Worm (Caenorhabditis elegans) whole organism, L2 larva: ENCODE results near the gene eak-3.

Source experiments
- C34F6.9 ChIP-seq: fragments of 150-350 bp; optimal IDR thresholded peaks from 2 replicates; lab custom pipeline; 2014; ENCODE audit warnings: missing biosample characterization, missing genetic modification characterization
- F13H6.1 ChIP-seq: sonication (generic microtip); optimal IDR thresholded peaks from 2 replicates; lab custom pipeline; 2016; ENCODE audit warnings: missing genetic modification characterization, missing compliant biosample characterization
- R02D3.7 ChIP-seq: fragments of 150-350 bp; optimal IDR thresholded peaks from 2 replicates; lab custom pipeline; 2014; ENCODE audit warnings: missing biosample characterization, missing genetic modification characterization
- Y55F3AM.14 ChIP-seq: fragments of 200-800 bp; sonication (Bioruptor generic); optimal IDR thresholded peaks from 2 replicates; lab custom pipeline; 2018; ENCODE audit warnings: mild to moderate bottlenecking, missing genetic modification characterization, missing compliant biosample characterization
- alr-1 ChIP-seq: fragments of 150-350 bp; optimal IDR thresholded peaks from 2 replicates; lab custom pipeline; 2014; ENCODE audit warnings: missing biosample characterization, missing genetic modification characterization
- aly-2 ChIP-seq: fragments of 150-350 bp; optimal IDR thresholded peaks from 2 replicates; lab custom pipeline; 2014; ENCODE audit warnings: missing biosample characterization, missing genetic modification characterization
- blmp-1 ChIP-seq: sonication (generic microtip); optimal IDR thresholded peaks from 2 replicates; lab custom pipeline; 2017; ENCODE audit warnings: missing genetic modification characterization, mild to moderate bottlenecking, missing compliant biosample characterization, antibody characterized with exemption, moderate library complexity; ENCODE audit not compliant: insufficient read depth
- ceh-16 ChIP-seq: fragments of 150-350 bp; optimal IDR thresholded peaks from 2 replicates; lab custom pipeline; 2014; ENCODE audit warnings: missing biosample characterization, missing genetic modification characterization
- ceh-82 ChIP-seq: fragments of 150-350 bp; optimal IDR thresholded peaks from 2 replicates; lab custom pipeline; 2014; ENCODE audit warnings: missing biosample characterization, missing genetic modification characterization
- crh-2 ChIP-seq: sonication (generic microtip); optimal IDR thresholded peaks from 2 replicates; lab custom pipeline; 2017; ENCODE audit warnings: missing biosample characterization, missing genetic modification characterization
- dmd-4 ChIP-seq: sonication (generic microtip); optimal IDR thresholded peaks from 2 replicates; lab custom pipeline; 2017; ENCODE audit warnings: missing biosample characterization, missing genetic modification characterization
- fos-1 ChIP-seq: fragments of 150-350 bp; optimal IDR thresholded peaks from 2 replicates; lab custom pipeline; 2014; ENCODE audit warnings: missing biosample characterization, missing genetic modification characterization
- gmeb-1 ChIP-seq: fragments of 150-350 bp; optimal IDR thresholded peaks from 2 replicates; lab custom pipeline; 2014; ENCODE audit warnings: missing biosample characterization, missing genetic modification characterization
- lin-13 ChIP-seq: fragments of 150-350 bp; optimal IDR thresholded peaks from 2 replicates; lab custom pipeline; 2014; ENCODE audit warnings: missing biosample characterization, missing genetic modification reagents, missing genetic modification characterization
- lin-39 ChIP-seq: fragments of 150-350 bp; optimal IDR thresholded peaks from 2 replicates; lab custom pipeline; 2014; ENCODE audit warnings: missing biosample characterization, missing genetic modification reagents, missing genetic modification characterization
- lsy-2 ChIP-seq, 2 experiments: fragments of 150-350 bp in 1 of 2; sonication (generic microtip) in 1 of 2; optimal IDR thresholded peaks; 2 replicates each; lab custom pipeline; 2014 to 2017; ENCODE audit warnings: missing biosample characterization in 2 of 2, missing genetic modification characterization in 2 of 2
- mbf-1 ChIP-seq: sonication (generic microtip); optimal IDR thresholded peaks from 2 replicates; lab custom pipeline; 2017; ENCODE audit warnings: missing biosample characterization, missing genetic modification characterization
- mdl-1 ChIP-seq, 2 experiments: fragments of 150-350 bp in 1 of 2; sonication (generic microtip) in 1 of 2; optimal IDR thresholded peaks; 2 replicates each; lab custom pipeline; 2017; ENCODE audit warnings: missing biosample characterization in 2 of 2, missing genetic modification characterization in 2 of 2
- nhr-11 ChIP-seq: fragments of 150-350 bp; optimal IDR thresholded peaks from 2 replicates; lab custom pipeline; 2014; ENCODE audit warnings: missing biosample characterization, missing genetic modification characterization
- nhr-21 ChIP-seq: fragments of 150-350 bp; optimal IDR thresholded peaks from 2 replicates; lab custom pipeline; 2014; ENCODE audit warnings: missing biosample characterization, missing genetic modification characterization
- nhr-23 ChIP-seq: fragments of 150-350 bp; optimal IDR thresholded peaks from 2 replicates; lab custom pipeline; 2014; ENCODE audit warnings: missing biosample characterization, missing genetic modification reagents, missing genetic modification characterization
- nhr-25 ChIP-seq: fragments of 150-350 bp; sonication (generic microtip); optimal IDR thresholded peaks from 3 replicates; lab custom pipeline; 2014; ENCODE audit warnings: missing biosample characterization, missing genetic modification characterization
- nhr-77 ChIP-seq: fragments of 150-350 bp; optimal IDR thresholded peaks from 2 replicates; lab custom pipeline; 2014; ENCODE audit warnings: missing biosample characterization, missing genetic modification characterization
- peb-1 ChIP-seq: fragments of 150-350 bp; optimal IDR thresholded peaks from 2 replicates; lab custom pipeline; 2014; ENCODE audit warnings: missing biosample characterization, missing genetic modification characterization
- sem-4 ChIP-seq: fragments of 150-350 bp; optimal IDR thresholded peaks from 2 replicates; lab custom pipeline; 2014; ENCODE audit warnings: missing biosample characterization, missing genetic modification reagents, missing genetic modification characterization
- skn-1 ChIP-seq: sonication (generic microtip); optimal IDR thresholded peaks from 2 replicates; lab custom pipeline; 2017; ENCODE audit warnings: missing biosample characterization, missing genetic modification characterization
- unc-39 ChIP-seq: fragments of 150-350 bp; optimal IDR thresholded peaks from 2 replicates; lab custom pipeline; 2014; ENCODE audit warnings: missing biosample characterization, missing genetic modification characterization
- unc-55 ChIP-seq: fragments of 150-350 bp; sonication (generic microtip); optimal IDR thresholded peaks from 3 replicates; lab custom pipeline; 2014; ENCODE audit warnings: missing biosample characterization, missing genetic modification reagents, missing genetic modification characterization
- unc-62 ChIP-seq: fragments of 150-350 bp; optimal IDR thresholded peaks from 2 replicates; lab custom pipeline; 2014; ENCODE audit warnings: missing biosample characterization, missing genetic modification reagents, missing genetic modification characterization
- ztf-4 ChIP-seq: fragments of 150-350 bp; optimal IDR thresholded peaks from 2 replicates; lab custom pipeline; 2014; ENCODE audit warnings: missing biosample characterization, missing genetic modification characterization

eak-3 gene

DNA sequence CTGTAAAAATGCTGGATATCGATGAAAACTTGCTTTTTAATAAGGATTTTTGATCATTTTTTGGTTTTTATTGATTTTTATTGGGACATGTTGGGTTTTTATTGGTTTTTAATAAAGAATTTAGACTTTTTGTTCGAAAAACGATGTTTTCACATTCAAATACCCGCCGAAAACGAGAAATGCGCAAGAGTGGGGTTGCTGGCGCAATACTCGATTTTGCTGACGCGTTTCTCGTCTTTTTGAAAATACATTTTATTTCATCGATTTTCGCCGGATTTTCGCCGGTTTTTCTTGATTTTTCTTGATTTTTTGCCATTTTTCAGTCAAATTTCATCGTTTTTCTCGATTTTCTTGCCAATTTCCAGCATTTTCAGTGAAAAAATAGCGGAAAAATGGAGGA is 33.6 kb downstream of the eak-3 start, which contains the start of gene smr-1 (continued):
- TF ChIP-seq C34F6.9 (peak; percentile 88), lin-13 (GFP tag; lab: Kevin White, UChicago) (peak; percentile 94), fos-1 (tag; lab: Kevin White, UChicago) (peak; percentile 58), ztf-4 (tag; lab: Kevin White, UChicago) (peak; percentile 80), R02D3.7 (tag; lab: Kevin White, UChicago) (peak; percentile 53), mbf-1 (tag; lab: Kevin White, UChicago) (no peak), nhr-77 (peak; percentile 52)

ce11 chrIII:1136827-1137378 is 39.5 kb downstream of the eak-3 start:
- TF ChIP-seq nhr-11 (tag; lab: Kevin White, UChicago) (no peak), ceh-16 (tag; lab: Kevin White, UChicago) (no peak), unc-39 (tag; lab: Kevin White, UChicago) (no peak), unc-55 (GFP tag; lab: Kevin White, UChicago) (peak; percentile 53), crh-2 (no peak), C34F6.9 (peak; percentile 29), nhr-23 (no peak), lsy-2 (tag; optimal IDR thresholded peaks at IDR 0.05; lab: Kevin White, UChicago) (peak in 1 of 2 experiments; percentile 12), gmeb-1 (no peak), dmd-4 (tag; lab: Kevin White, UChicago) (no peak), blmp-1 (tag; lab: Kevin White, UChicago) (no peak), F13H6.1 (tag; lab: Kevin White, UChicago) (no peak), sem-4 (tag; lab: Kevin White, UChicago) (peak; percentile 2)

DNA sequence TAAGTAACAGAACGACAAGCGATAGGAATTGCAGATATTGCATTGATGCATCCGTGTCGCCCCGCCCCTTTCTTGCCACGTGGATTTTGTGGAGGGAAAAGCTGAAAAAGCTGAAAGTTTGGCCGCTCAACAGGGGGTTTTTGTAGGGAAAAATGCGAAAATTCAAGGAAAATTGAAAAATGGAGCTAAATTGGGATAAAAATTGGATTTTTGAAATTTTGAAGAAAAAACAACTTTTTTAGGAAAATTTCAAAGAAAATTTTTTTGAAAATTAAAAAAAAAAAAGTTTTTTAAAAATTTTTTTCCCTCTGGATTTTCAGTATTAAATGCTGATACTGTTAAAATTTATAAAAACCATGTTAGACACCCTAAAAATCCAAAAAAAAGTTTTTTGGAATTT is 40.4 kb downstream of the eak-3 start, which contains the start of gene lgc-46:
Gene lgc-46, minus strand, starts transcription at position 101 of the 400 bp plus-strand sequence.
- TF ChIP-seq gmeb-1 (no peak), lin-39 (tag; lab: Kevin White, UChicago) (no peak), lin-13 (GFP tag; lab: Kevin White, UChicago) (no peak), Y55F3AM.14 (GFP tag; lab: Kevin White, UChicago) (no peak), mbf-1 (tag; lab: Kevin White, UChicago) (no peak), nhr-21 (no peak), lsy-2 (tag; optimal IDR thresholded peaks at IDR 0.05; lab: Kevin White, UChicago) (no peak), alr-1 (tag; lab: Kevin White, UChicago) (no peak), unc-55 (GFP tag; lab: Kevin White, UChicago) (no peak), skn-1 (tag; lab: Kevin White, UChicago) (no peak), unc-62 (GFP tag; lab: Kevin White, UChicago) (no peak)

- TF ChIP-seq F13H6.1 (tag; lab: Kevin White, UChicago) (peak; percentile 31), Y55F3AM.14 (GFP tag; lab: Kevin White, UChicago) (no peak)
These were observed 44.8 kb downstream of the eak-3 start for ce11 chrIII:1131532-1131931.

DNA sequence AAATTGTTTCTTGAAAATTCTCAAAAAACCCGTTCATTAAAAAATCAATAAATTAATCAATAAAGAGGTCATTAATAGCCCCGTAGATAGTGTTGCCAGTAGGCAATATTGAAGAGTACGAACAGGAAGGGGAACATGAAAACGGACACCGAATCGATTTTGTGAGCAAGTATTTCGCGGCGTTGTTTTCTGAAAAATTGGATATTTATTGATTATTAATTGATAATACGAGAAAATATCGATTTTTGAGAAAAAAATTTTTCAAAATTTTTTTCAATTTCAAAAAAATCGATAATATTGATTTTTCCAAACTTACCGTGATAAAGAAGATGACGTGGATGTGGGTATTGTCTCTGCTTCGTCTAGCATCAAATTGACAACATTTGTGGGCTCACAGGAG is 50.9 kb downstream of the eak-3 start:
- TF ChIP-seq unc-39 (tag; lab: Kevin White, UChicago): no peak
- no peak for TF ChIP-seq C34F6.9
- no peak for TF ChIP-seq nhr-21
- no peak for TF ChIP-seq ceh-82 (tag; lab: Kevin White, UChicago)
- TF ChIP-seq mdl-1 (tag; optimal IDR thresholded peaks at IDR 0.05; lab: Kevin White, UChicago): no peak
- no peak for TF ChIP-seq R02D3.7 (tag; lab: Kevin White, UChicago)
- TF ChIP-seq aly-2 (tag; lab: Kevin White, UChicago): no peak
- TF ChIP-seq lin-13 (GFP tag; lab: Kevin White, UChicago): no peak
- TF ChIP-seq lsy-2 (tag; optimal IDR thresholded peaks at IDR 0.05; lab: Kevin White, UChicago): no peak
- TF ChIP-seq peb-1 (tag; lab: Kevin White, UChicago): no peak
- TF ChIP-seq nhr-25 (tag; lab: Kevin White, UChicago): no peak
